Worm (Caenorhabditis elegans): ENCODE data around the gene osta-2.

DNA sequence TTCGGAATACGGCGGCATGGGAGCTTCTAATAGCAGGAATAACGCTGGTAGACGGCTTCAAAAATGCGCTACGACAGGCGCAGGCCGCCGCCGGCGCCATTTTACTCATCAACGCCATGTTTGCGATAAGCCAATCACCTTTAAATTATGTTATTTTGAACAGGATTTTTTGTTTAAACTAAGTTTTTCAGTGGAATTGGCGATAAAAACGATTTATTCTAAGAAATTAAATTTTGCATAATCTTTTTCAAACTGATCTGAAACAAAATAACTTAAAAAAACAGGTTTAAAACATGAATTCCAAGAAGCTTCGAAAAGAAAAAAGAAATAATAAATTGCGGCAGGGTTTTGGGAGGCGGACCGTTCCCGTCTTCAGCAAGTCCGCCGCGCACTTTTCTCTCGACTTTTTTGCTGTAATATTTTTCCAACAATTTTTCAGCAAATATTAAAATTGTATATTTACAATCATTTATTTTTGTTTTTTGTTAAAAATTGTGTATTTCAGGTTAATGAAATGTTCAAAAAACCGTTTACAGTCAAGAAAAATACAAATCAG lies 16.2 kb upstream of the osta-2 start, which contains the start of the genes ndub-5 and eif-2D:
- TF ChIP-seq rnt-1 (tag; optimal IDR thresholded peaks at IDR 0.05) = no peak
- TF ChIP-seq tbx-7 (tag; optimal IDR thresholded peaks at IDR 0.05) = no peak
- TF ChIP-seq fkh-6 (tag; optimal IDR thresholded peaks at IDR 0.05) = no peak
- TF ChIP-seq ceh-30 (tag; optimal IDR thresholded peaks at IDR 0.05) = no peak
- no peak for TF ChIP-seq eyg-1 (tag; optimal IDR thresholded peaks at IDR 0.05)
- TF ChIP-seq mec-3 (tag; optimal IDR thresholded peaks at IDR 0.05; ENCODE audit: borderline replicate concordance) = no peak
- no peak for TF ChIP-seq lin-11 (tag; optimal IDR thresholded peaks at IDR 0.05)
- TF ChIP-seq unc-3 (GFP tag; conservative IDR thresholded peaks at IDR 0.05) = no peak
- TF ChIP-seq unc-3 (tag; optimal IDR thresholded peaks at IDR 0.05) = no peak
- no peak for TF ChIP-seq ama-1 (optimal IDR thresholded peaks at IDR 0.05)
- TF ChIP-seq lim-6 (tag; optimal IDR thresholded peaks at IDR 0.05) = no peak
- no peak for TF ChIP-seq zip-5 (tag; optimal IDR thresholded peaks at IDR 0.05)
- no peak for TF ChIP-seq unc-86 (tag; optimal IDR thresholded peaks at IDR 0.05)
- no peak for TF ChIP-seq pha-4 (tag; optimal IDR thresholded peaks at IDR 0.05)
- TF ChIP-seq tbx-2 (tag; optimal IDR thresholded peaks at IDR 0.05) = peak; percentile 26

Measured in whole organism, late embryonic.